Worm (Caenorhabditis elegans): ENCODE measurements around the gene W02H5.8.

- TF ChIP-seq him-1 (tag; optimal IDR thresholded peaks at IDR 0.05), result no peak
- no peak for TF ChIP-seq W03F9.2 (tag; optimal IDR thresholded peaks at IDR 0.05)
- no peak for TF ChIP-seq dao-5 (tag; optimal IDR thresholded peaks at IDR 0.05)
These were observed 21.4 kb upstream of the W02H5.8 start for ce11 chrV:2673807-2674206.

Data from whole organism, L4/young adult.